Worm (Caenorhabditis elegans) whole organism, mixed stage, embryonic: ENCODE data around the gene T10F2.5.

Experiments used
- cnd-1 ChIP-seq: fragments of 200-800 bp; sonication (Bioruptor generic); optimal IDR thresholded peaks from 2 replicates; lab custom pipeline; 2018; ENCODE audit warnings: mild to moderate bottlenecking, missing genetic modification characterization, missing compliant biosample characterization
- hlh-1 ChIP-seq: fragments of 150-350 bp; optimal IDR thresholded peaks from 2 replicates; lab custom pipeline; 2014; ENCODE audit warnings: missing biosample characterization, missing genetic modification reagents, missing genetic modification characterization
- lin-13 ChIP-seq: fragments of 150-350 bp; optimal IDR thresholded peaks from 2 replicates; lab custom pipeline; 2014; ENCODE audit warnings: missing biosample characterization, missing genetic modification characterization
- lsy-2 ChIP-seq: fragments of 150-350 bp; optimal IDR thresholded peaks from 2 replicates; lab custom pipeline; 2014; ENCODE audit warnings: missing biosample characterization, missing genetic modification characterization
- mab-5 ChIP-seq: fragments of 150-350 bp; optimal IDR thresholded peaks from 2 replicates; lab custom pipeline; 2014; ENCODE audit warnings: missing biosample characterization, missing genetic modification characterization
- nhr-12 ChIP-seq: fragments of 150-350 bp; optimal IDR thresholded peaks from 2 replicates; lab custom pipeline; 2014; ENCODE audit warnings: missing biosample characterization, missing genetic modification characterization
- nhr-237 ChIP-seq: fragments of 150-350 bp; optimal IDR thresholded peaks from 2 replicates; lab custom pipeline; 2014; ENCODE audit warnings: missing biosample characterization, missing genetic modification characterization
- nhr-28 ChIP-seq: fragments of 150-350 bp; optimal IDR thresholded peaks from 2 replicates; lab custom pipeline; 2014; ENCODE audit warnings: missing biosample characterization, missing genetic modification characterization
- pha-4 ChIP-seq: fragments of 150-350 bp; optimal IDR thresholded peaks from 2 replicates; lab custom pipeline; 2018; ENCODE audit warnings: missing biosample characterization, missing genetic modification reagents, missing genetic modification characterization
- snpc-4 ChIP-seq: fragments of 150-350 bp; optimal IDR thresholded peaks from 2 replicates; lab custom pipeline; 2014; ENCODE audit warnings: missing biosample characterization, missing genetic modification characterization
- unc-39 ChIP-seq: fragments of 150-350 bp; optimal IDR thresholded peaks from 2 replicates; lab custom pipeline; 2014; ENCODE audit warnings: missing biosample characterization, missing genetic modification characterization
- unc-62 ChIP-seq: fragments of 150-350 bp; optimal IDR thresholded peaks from 2 replicates; lab custom pipeline; 2014; ENCODE audit warnings: missing biosample characterization, missing genetic modification reagents, missing genetic modification characterization
- zip-8 ChIP-seq: fragments of 150-350 bp; optimal IDR thresholded peaks from 2 replicates; lab custom pipeline; 2014; ENCODE audit warnings: missing biosample characterization, missing genetic modification characterization

- no peak for TF ChIP-seq unc-39 (tag; lab: Kevin White, UChicago)
- TF ChIP-seq pha-4 (tag; lab: Kevin White, UChicago), result no peak
- TF ChIP-seq mab-5, result no peak
- TF ChIP-seq snpc-4 (tag; lab: Kevin White, UChicago), result no peak
- TF ChIP-seq lsy-2 (tag; lab: Kevin White, UChicago), result no peak
- TF ChIP-seq cnd-1 (tag; lab: Kevin White, UChicago), result no peak
- TF ChIP-seq unc-62 (GFP tag; lab: Kevin White, UChicago), result no peak
- no peak for TF ChIP-seq nhr-12 (tag; lab: Kevin White, UChicago)
- TF ChIP-seq lin-13 (tag; lab: Kevin White, UChicago), result no peak
- TF ChIP-seq hlh-1 (tag; lab: Kevin White, UChicago), result no peak
- no peak for TF ChIP-seq nhr-237 (tag; lab: Kevin White, UChicago)
- no peak for TF ChIP-seq zip-8 (tag; lab: Kevin White, UChicago)
- TF ChIP-seq nhr-28 (tag; lab: Kevin White, UChicago), result no peak
Observed at ce11 chrIII:5203310-5203709, 43.9 kb upstream of the T10F2.5 start.
